Fruit fly (Drosophila melanogaster) whole organism: ENCODE measurements around the gene CG4462.

Source experiments
- CG8478 ChIP-seq: fragments of >200 bp; optimal IDR thresholded peaks from 2 replicates; lab custom pipeline; 2018; ENCODE audit warnings: inconsistent platforms
- EcR ChIP-seq, 2 experiments: fragments of >200 bp; optimal IDR thresholded peaks; 2 replicates each; lab custom pipeline; 2017; ENCODE audit warnings: missing biosample characterization in 2 of 2, missing genetic modification characterization in 2 of 2, missing genetic modification reagents in 2 of 2
- pan ChIP-seq: fragments of >200 bp; optimal IDR thresholded peaks from 2 replicates; lab custom pipeline; 2017
- psq ChIP-seq: fragments of >200 bp; optimal IDR thresholded peaks from 2 replicates; lab custom pipeline; 2017
- usp ChIP-seq: fragments of >200 bp; optimal IDR thresholded peaks from 2 replicates; lab custom pipeline; 2017; ENCODE audit warnings: missing biosample characterization, missing genetic modification characterization, mixed read lengths

DNA sequence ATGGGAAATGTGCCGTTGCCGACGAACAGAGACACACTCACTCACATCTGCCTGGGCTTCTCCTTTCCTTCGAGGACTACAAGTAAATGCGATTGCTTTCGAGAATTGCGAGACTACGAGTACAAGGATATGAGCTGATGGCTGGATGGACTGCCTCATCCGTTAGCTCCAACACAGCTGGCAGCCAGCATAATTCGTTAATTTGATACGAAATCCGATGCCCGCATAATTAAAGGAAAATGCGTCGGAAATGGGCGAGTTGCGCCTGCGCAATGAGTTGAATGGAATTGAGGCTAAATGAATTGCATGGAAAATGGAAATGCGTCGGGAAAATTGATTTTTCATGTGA lies 10.6 kb upstream of the CG4462 start:
- no peak for TF ChIP-seq EcR (GFP tag; optimal IDR thresholded peaks at IDR 0.05; lab: Kevin White, UChicago)
- no peak for TF ChIP-seq psq (lab: Kevin White, UChicago)
- TF ChIP-seq CG8478, result no peak
- TF ChIP-seq usp (GFP tag; lab: Kevin White, UChicago), result no peak
- no peak for TF ChIP-seq pan (lab: Kevin White, UChicago)
